Fruit fly (Drosophila melanogaster) whole organism, prepupa: ENCODE data around the gene Yp1.

Experiments
- CG10631 ChIP-seq: fragments of 200-800 bp; sonication (Bioruptor generic); optimal IDR thresholded peaks from 2 replicates; lab custom pipeline; 2016; ENCODE audit warnings: missing biosample characterization, missing genetic modification characterization
- CG11902 ChIP-seq: fragments of 200-800 bp; sonication (Bioruptor generic); optimal IDR thresholded peaks from 3 replicates; lab custom pipeline; 2016; ENCODE audit warnings: missing biosample characterization, missing genetic modification characterization
- CG6163 ChIP-seq: fragments of 200-800 bp; sonication (Bioruptor generic); IDR thresholded peaks from 3 replicates; pipeline ENCODE4 v1.3.6; 2022; ENCODE audit warnings: missing biosample characterization, missing genetic modification characterization
- CG6854 ChIP-seq: fragments of 200-800 bp; sonication (Bioruptor generic); optimal IDR thresholded peaks from 2 replicates; lab custom pipeline; 2017; ENCODE audit warnings: missing biosample characterization, mild to moderate bottlenecking, missing genetic modification characterization
- Gug ChIP-seq: fragments of 200-800 bp; sonication (Bioruptor generic); IDR thresholded peaks from 2 replicates; pipeline ENCODE4 v1.3.6; 2022; ENCODE audit warnings: missing biosample characterization, missing genetic modification characterization
- Met ChIP-seq: fragments of 200-800 bp; sonication (Bioruptor generic); optimal IDR thresholded peaks from 3 replicates; lab custom pipeline; 2016; ENCODE audit warnings: missing biosample characterization, missing genetic modification characterization
- dac ChIP-seq: fragments of 200-800 bp; sonication (Bioruptor generic); optimal IDR thresholded peaks from 2 replicates; lab custom pipeline; 2017; ENCODE audit warnings: missing biosample characterization, mild to moderate bottlenecking, missing genetic modification characterization
- salr ChIP-seq, 2 experiments: fragments of 200-800 bp; sonication (Bioruptor generic); optimal IDR thresholded peaks; 3 replicates each; lab custom pipeline; 2016 to 2018; ENCODE audit warnings: missing biosample characterization in 2 of 2, missing genetic modification characterization in 2 of 2, mild to moderate bottlenecking in 1 of 2
- vri ChIP-seq: fragments of 200-800 bp; sonication (Bioruptor generic); optimal IDR thresholded peaks from 3 replicates; lab custom pipeline; 2016; ENCODE audit warnings: missing biosample characterization, mild to moderate bottlenecking, missing genetic modification characterization

dm6 chrX:10029730-10030129 lies 23.9 kb upstream of the Yp1 start:
- no peak for TF ChIP-seq CG6163 (GFP tag; lab: Robert Waterston, UW)
- TF ChIP-seq salr (GFP tag; optimal IDR thresholded peaks at IDR 0.05; lab: Kevin White, UChicago) = no peak
- TF ChIP-seq CG6854 = no peak
- no peak for TF ChIP-seq CG10631 (GFP tag; lab: Kevin White, UChicago)
- TF ChIP-seq vri (GFP tag; lab: Kevin White, UChicago) = no peak
- TF ChIP-seq Gug (GFP tag; lab: Robert Waterston, UW) = no peak
- no peak for TF ChIP-seq dac (GFP tag; lab: Kevin White, UChicago)
- TF ChIP-seq Met (GFP tag; lab: Kevin White, UChicago) = no peak
- TF ChIP-seq CG11902 (GFP tag; lab: Kevin White, UChicago) = no peak
